Worm (Caenorhabditis elegans) whole organism, L1 larva: ENCODE data around the gene F18E3.11.

Experiments used
- C04F5.9 ChIP-seq: sonication (generic microtip); optimal IDR thresholded peaks from 2 replicates; lab custom pipeline; 2016; ENCODE audit warnings: missing genetic modification characterization, missing compliant biosample characterization
- aha-1 ChIP-seq: fragments of 150-350 bp; optimal IDR thresholded peaks from 2 replicates; lab custom pipeline; 2014; ENCODE audit warnings: missing biosample characterization, missing genetic modification characterization
- ama-1 ChIP-seq: fragments of 150-350 bp; optimal IDR thresholded peaks from 2 replicates; lab custom pipeline; 2014
- blmp-1 ChIP-seq: fragments of 150-350 bp; optimal IDR thresholded peaks from 2 replicates; lab custom pipeline; 2014; ENCODE audit warnings: missing biosample characterization, missing genetic modification characterization
- ceh-88 ChIP-seq: fragments of 200-800 bp; sonication (Bioruptor generic); IDR thresholded peaks from 2 replicates; pipeline ENCODE4 v1.3.6; 2022; ENCODE audit warnings: missing genetic modification characterization, missing compliant biosample characterization
- ceh-90 ChIP-seq: sonication (generic microtip); optimal IDR thresholded peaks from 2 replicates; lab custom pipeline; 2016; ENCODE audit warnings: missing genetic modification characterization, missing compliant biosample characterization
- ces-1 ChIP-seq: fragments of 150-350 bp; optimal IDR thresholded peaks from 2 replicates; lab custom pipeline; 2014; ENCODE audit warnings: missing biosample characterization, missing genetic modification reagents, missing genetic modification characterization
- dpl-1 ChIP-seq, 3 experiments: fragments of 150-350 bp in 2 of 3; sonication (generic microtip) in 1 of 3; optimal IDR thresholded peaks; 2 replicates each; lab custom pipeline; 2014 to 2017; ENCODE audit warnings: missing biosample characterization in 3 of 3, missing genetic modification characterization in 3 of 3, missing genetic modification reagents in 3 of 3
- dsc-1 ChIP-seq: sonication (generic microtip); optimal IDR thresholded peaks from 2 replicates; lab custom pipeline; 2016; ENCODE audit warnings: mild to moderate bottlenecking, missing genetic modification characterization, missing compliant biosample characterization
- efl-1 ChIP-seq, 4 experiments: fragments of 150-350 bp; optimal IDR thresholded peaks in 3 of 4; peaks in 1 of 4; 1 replicate in 1 of 4; 2 replicates in 3 of 4; lab custom pipeline; 2014; ENCODE audit warnings: missing biosample characterization in 2 of 4, missing genetic modification characterization in 2 of 4, missing genetic modification reagents in 2 of 4
- egl-13 ChIP-seq: sonication (generic microtip); optimal IDR thresholded peaks from 2 replicates; lab custom pipeline; 2016; ENCODE audit warnings: missing genotype, missing genetic modification reagents, missing genetic modification characterization, missing compliant biosample characterization
- egl-27 ChIP-seq, 2 experiments: fragments of 150-350 bp in 1 of 2; sonication (generic microtip); optimal IDR thresholded peaks; 3 replicates each; lab custom pipeline; 2017 to 2018; ENCODE audit warnings: missing biosample characterization in 2 of 2, missing genetic modification characterization in 2 of 2, missing genetic modification reagents in 2 of 2
- elt-2 ChIP-seq: sonication (generic microtip); optimal IDR thresholded peaks from 2 replicates; lab custom pipeline; 2016; ENCODE audit warnings: missing genetic modification characterization, mild to moderate bottlenecking, inconsistent platforms, missing compliant biosample characterization, missing genetic modification reagents
- elt-3 ChIP-seq, 6 experiments: fragments of 150-350 bp in 1 of 6; sonication (generic microtip); optimal IDR thresholded peaks; 2 replicates each; lab custom pipeline; 2017 to 2018; ENCODE audit warnings: missing biosample characterization in 6 of 6, missing genetic modification characterization in 6 of 6, inconsistent platforms in 1 of 6
- ets-5 ChIP-seq: fragments of 200-800 bp; sonication (Bioruptor generic); IDR thresholded peaks from 2 replicates; pipeline ENCODE4 v1.3.6; 2022; ENCODE audit warnings: missing genetic modification characterization, missing compliant biosample characterization
- fkh-8 ChIP-seq: sonication (generic microtip); optimal IDR thresholded peaks from 2 replicates; lab custom pipeline; 2016; ENCODE audit warnings: mild to moderate bottlenecking, missing genetic modification characterization, missing compliant biosample characterization
- fos-1 ChIP-seq: fragments of 150-350 bp; optimal IDR thresholded peaks from 2 replicates; lab custom pipeline; 2014; ENCODE audit warnings: missing biosample characterization, missing genetic modification characterization
- hlh-4 ChIP-seq: sonication (generic microtip); optimal IDR thresholded peaks from 2 replicates; lab custom pipeline; 2016; ENCODE audit warnings: mild to moderate bottlenecking, missing genetic modification characterization, missing compliant biosample characterization
- hpl-2 ChIP-seq: fragments of 150-350 bp; optimal IDR thresholded peaks from 2 replicates; lab custom pipeline; 2014; ENCODE audit warnings: missing biosample characterization, missing genetic modification reagents, missing genetic modification characterization
- irx-1 ChIP-seq: sonication (generic microtip); optimal IDR thresholded peaks from 2 replicates; lab custom pipeline; 2016; ENCODE audit warnings: missing genetic modification characterization, missing compliant biosample characterization
- jun-1 ChIP-seq: fragments of 150-350 bp; optimal IDR thresholded peaks from 2 replicates; lab custom pipeline; 2014; ENCODE audit warnings: missing biosample characterization, missing genetic modification reagents, missing genetic modification characterization
- lin-39 ChIP-seq: fragments of 150-350 bp; optimal IDR thresholded peaks from 2 replicates; lab custom pipeline; 2014; ENCODE audit warnings: missing biosample characterization, missing genetic modification reagents, missing genetic modification characterization
- lir-3 ChIP-seq: sonication (generic microtip); optimal IDR thresholded peaks from 2 replicates; lab custom pipeline; 2016; ENCODE audit warnings: mild to moderate bottlenecking, missing genetic modification characterization, moderate library complexity, missing compliant biosample characterization; ENCODE audit not compliant: poor library complexity
- mab-9 ChIP-seq: fragments of 200-800 bp; sonication (Bioruptor generic); IDR thresholded peaks from 2 replicates; pipeline ENCODE4 v1.3.6; 2022; ENCODE audit warnings: missing genetic modification reagents, missing genetic modification characterization, missing compliant biosample characterization
- mdl-1 ChIP-seq, 2 experiments: fragments of 150-350 bp; optimal IDR thresholded peaks; 2 replicates each; lab custom pipeline; 2014 to 2017; ENCODE audit warnings: missing biosample characterization in 2 of 2, missing genetic modification characterization in 2 of 2, inconsistent platforms in 1 of 2
- mef-2 ChIP-seq: fragments of 150-350 bp; optimal IDR thresholded peaks from 2 replicates; lab custom pipeline; 2014; ENCODE audit warnings: missing biosample characterization, missing genetic modification characterization
- nhr-11 ChIP-seq: fragments of 150-350 bp; optimal IDR thresholded peaks from 2 replicates; lab custom pipeline; 2014; ENCODE audit warnings: missing biosample characterization, missing genetic modification characterization
- nhr-237 ChIP-seq: fragments of 150-350 bp; optimal IDR thresholded peaks from 2 replicates; lab custom pipeline; 2014; ENCODE audit warnings: missing biosample characterization, missing genetic modification characterization
- nhr-28 ChIP-seq: fragments of 150-350 bp; optimal IDR thresholded peaks from 2 replicates; lab custom pipeline; 2014; ENCODE audit warnings: missing biosample characterization, missing genetic modification characterization
- nhr-47 ChIP-seq: sonication (generic microtip); optimal IDR thresholded peaks from 2 replicates; lab custom pipeline; 2016; ENCODE audit warnings: mild to moderate bottlenecking, missing genetic modification characterization, moderate library complexity, missing compliant biosample characterization
- nhr-76 ChIP-seq: sonication (generic microtip); optimal IDR thresholded peaks from 2 replicates; lab custom pipeline; 2017; ENCODE audit warnings: missing biosample characterization, missing genetic modification characterization
- nhr-77 ChIP-seq: fragments of 150-350 bp; optimal IDR thresholded peaks from 2 replicates; lab custom pipeline; 2014; ENCODE audit warnings: missing biosample characterization, missing genetic modification characterization
- nhr-84 ChIP-seq: sonication (generic microtip); optimal IDR thresholded peaks from 2 replicates; lab custom pipeline; 2017; ENCODE audit warnings: missing biosample characterization, missing genetic modification characterization
- nhr-85 ChIP-seq: sonication (generic microtip); peaks from one replicate; lab custom pipeline; 2016; ENCODE audit warnings: missing genetic modification characterization, inconsistent platforms, missing compliant biosample characterization
- nhr-90 ChIP-seq: sonication (generic microtip); optimal IDR thresholded peaks from 2 replicates; lab custom pipeline; 2016; ENCODE audit warnings: mild to moderate bottlenecking, missing genetic modification characterization, missing compliant biosample characterization; ENCODE audit not compliant: poor library complexity
- pqm-1 ChIP-seq: sonication (generic microtip); optimal IDR thresholded peaks from 3 replicates; lab custom pipeline; 2017; ENCODE audit warnings: missing biosample characterization, missing genetic modification characterization
- rnt-1 ChIP-seq: sonication (generic microtip); optimal IDR thresholded peaks from 2 replicates; lab custom pipeline; 2016; ENCODE audit warnings: mild to moderate bottlenecking, missing genetic modification characterization, moderate library complexity, missing compliant biosample characterization
- skn-1 ChIP-seq: fragments of 150-350 bp; optimal IDR thresholded peaks from 2 replicates; lab custom pipeline; 2014; ENCODE audit warnings: missing biosample characterization, missing genetic modification characterization
- sox-4 ChIP-seq: sonication (generic microtip); optimal IDR thresholded peaks from 2 replicates; lab custom pipeline; 2016; ENCODE audit warnings: missing genetic modification characterization, missing compliant biosample characterization
- sptf-1 ChIP-seq: fragments of 150-350 bp; optimal IDR thresholded peaks from 2 replicates; lab custom pipeline; 2014; ENCODE audit warnings: missing biosample characterization, missing genetic modification characterization
- swsn-7 ChIP-seq: sonication (generic microtip); optimal IDR thresholded peaks from 2 replicates; lab custom pipeline; 2016; ENCODE audit warnings: missing genetic modification characterization, missing compliant biosample characterization
- tbx-2 ChIP-seq: sonication (generic microtip); optimal IDR thresholded peaks from 2 replicates; lab custom pipeline; 2016; ENCODE audit warnings: missing genetic modification characterization, missing compliant biosample characterization
- tlp-1 ChIP-seq: fragments of 150-350 bp; optimal IDR thresholded peaks from 2 replicates; lab custom pipeline; 2014; ENCODE audit warnings: missing biosample characterization, missing genetic modification characterization
- unc-30 ChIP-seq: sonication (generic microtip); optimal IDR thresholded peaks from 2 replicates; lab custom pipeline; 2017; ENCODE audit warnings: missing biosample characterization, missing genetic modification characterization
- unc-62 ChIP-seq: fragments of 150-350 bp; optimal IDR thresholded peaks from 2 replicates; lab custom pipeline; 2014; ENCODE audit warnings: missing biosample characterization, missing genetic modification reagents, missing genetic modification characterization
- unc-86 ChIP-seq: sonication (generic microtip); optimal IDR thresholded peaks from 2 replicates; lab custom pipeline; 2016; ENCODE audit warnings: missing genetic modification characterization, missing compliant biosample characterization
- vab-15 ChIP-seq: sonication (generic microtip); optimal IDR thresholded peaks from 2 replicates; lab custom pipeline; 2017; ENCODE audit warnings: missing genotype, mild to moderate bottlenecking, missing genetic modification characterization, missing compliant biosample characterization
- xbp-1 ChIP-seq: sonication (generic microtip); optimal IDR thresholded peaks from 2 replicates; lab custom pipeline; 2016; ENCODE audit warnings: missing genetic modification characterization, missing compliant biosample characterization
- zag-1 ChIP-seq: fragments of 150-350 bp; optimal IDR thresholded peaks from 2 replicates; lab custom pipeline; 2014; ENCODE audit warnings: missing biosample characterization, missing genetic modification characterization
- zip-4 ChIP-seq: fragments of 200-800 bp; sonication (Bioruptor generic); optimal IDR thresholded peaks from 2 replicates; lab custom pipeline; 2018; ENCODE audit warnings: mild to moderate bottlenecking, missing genetic modification characterization, moderate library complexity, missing compliant biosample characterization
- ztf-4 ChIP-seq: fragments of 150-350 bp; optimal IDR thresholded peaks from 2 replicates; lab custom pipeline; 2014; ENCODE audit warnings: missing biosample characterization, missing genetic modification characterization

F18E3.11 gene

ce11 chrV:7431016-7431415, 17.7 kb downstream of the F18E3.11 start, which contains the start of gene srw-71:
Gene srw-71, minus strand, starts transcription at chrV:7431116.
- TF ChIP-seq rnt-1 (tag; lab: Kevin White, UChicago), result no peak
- TF ChIP-seq fkh-8 (tag; lab: Kevin White, UChicago), result peak; percentile 33
- peak; percentile 30 for TF ChIP-seq nhr-11 (tag; lab: Kevin White, UChicago)
- TF ChIP-seq lin-39 (tag; lab: Kevin White, UChicago), result no peak

ce11 chrV:7432441-7433146, 19.3 kb downstream of the F18E3.11 start:
- TF ChIP-seq C04F5.9 (tag; lab: Kevin White, UChicago), result no peak
- TF ChIP-seq sox-4 (tag; lab: Kevin White, UChicago), result no peak
- TF ChIP-seq lir-3 (tag; lab: Kevin White, UChicago), result peak; percentile 21
- no peak for TF ChIP-seq nhr-84 (tag; lab: Kevin White, UChicago)
- no peak for TF ChIP-seq egl-27 (tag; optimal IDR thresholded peaks at IDR 0.05; lab: Kevin White, UChicago)
- TF ChIP-seq swsn-7 (tag; lab: Kevin White, UChicago), result no peak
- no peak for TF ChIP-seq egl-13 (tag; lab: Kevin White, UChicago)
- no peak for TF ChIP-seq vab-15
- 0 out of 2 replicates have a peak, but pooled peaks have one; percentile 10 for TF ChIP-seq ceh-88 (GFP tag; lab: Robert Waterston, UW)
- no peak for TF ChIP-seq unc-62 (GFP tag; lab: Kevin White, UChicago)
- TF ChIP-seq fos-1 (tag; lab: Kevin White, UChicago), result no peak
- no peak for TF ChIP-seq nhr-11 (tag; lab: Kevin White, UChicago)
- peak; percentile 52 for TF ChIP-seq ama-1
- TF ChIP-seq nhr-76 (tag; lab: Kevin White, UChicago), result no peak
- TF ChIP-seq dpl-1 (GFP tag; optimal IDR thresholded peaks at IDR 0.05; lab: Kevin White, UChicago), result no peak
- TF ChIP-seq nhr-28 (tag; lab: Kevin White, UChicago), result no peak
- no peak for TF ChIP-seq mef-2 (tag; lab: Kevin White, UChicago)
- TF ChIP-seq pqm-1 (tag; lab: Kevin White, UChicago), result no peak
- no peak for TF ChIP-seq unc-30 (tag; lab: Kevin White, UChicago)
- no peak for TF ChIP-seq efl-1 (optimal IDR thresholded peaks at IDR 0.05; lab: Kevin White, UChicago)
- TF ChIP-seq efl-1 (GFP tag; optimal IDR thresholded peaks at IDR 0.05 in 1 of 2; lab: Kevin White, UChicago), result peak in 1 of 2 experiments; percentile 80
- TF ChIP-seq nhr-85, result peak; percentile 53
- no peak for TF ChIP-seq zip-4
- TF ChIP-seq jun-1 (tag; lab: Kevin White, UChicago), result no peak
- no peak for TF ChIP-seq ztf-4
- no peak for TF ChIP-seq aha-1 (tag; lab: Kevin White, UChicago)
- TF ChIP-seq skn-1 (tag; lab: Kevin White, UChicago), result no peak
- no peak for TF ChIP-seq ceh-90 (tag; lab: Kevin White, UChicago)
- no peak for TF ChIP-seq mab-9 (GFP tag; lab: Robert Waterston, UW)
- no peak for TF ChIP-seq tbx-2
- no peak for TF ChIP-seq zag-1 (tag; lab: Kevin White, UChicago)
- TF ChIP-seq elt-2 (tag; lab: Kevin White, UChicago), result peak; percentile 5
- TF ChIP-seq nhr-77 (tag; lab: Kevin White, UChicago), result no peak
- TF ChIP-seq nhr-90 (tag; lab: Kevin White, UChicago), result peak; percentile 24
- no peak for TF ChIP-seq sptf-1
- TF ChIP-seq mdl-1 (tag; optimal IDR thresholded peaks at IDR 0.05; lab: Kevin White, UChicago), result no peak
- TF ChIP-seq unc-86 (tag; lab: Kevin White, UChicago), result no peak
- TF ChIP-seq hlh-4 (tag; lab: Kevin White, UChicago), result no peak
- TF ChIP-seq hpl-2, result no peak
- TF ChIP-seq nhr-47 (tag; lab: Kevin White, UChicago), result no peak
- TF ChIP-seq nhr-237 (tag; lab: Kevin White, UChicago), result no peak
- peak in 1 of 6 experiments; percentile 35 for TF ChIP-seq elt-3 (tag; optimal IDR thresholded peaks at IDR 0.05; lab: Kevin White, UChicago)
- no peak for TF ChIP-seq blmp-1
- no peak for TF ChIP-seq ces-1 (GFP tag; lab: Kevin White, UChicago)
- TF ChIP-seq lin-39 (tag; lab: Kevin White, UChicago), result no peak
- TF ChIP-seq irx-1 (tag; lab: Kevin White, UChicago), result no peak
- no peak for TF ChIP-seq dsc-1 (tag; lab: Kevin White, UChicago)
- no peak for TF ChIP-seq xbp-1 (tag; lab: Kevin White, UChicago)
- no peak for TF ChIP-seq tlp-1 (tag; lab: Kevin White, UChicago)
- TF ChIP-seq ets-5 (GFP tag; lab: Robert Waterston, UW), result no peak
